Worm (Caenorhabditis elegans) whole organism, L1 larva: ENCODE results near the gene spo-11.

Experiments
- C16A3.4 ChIP-seq: fragments of 150-350 bp; optimal IDR thresholded peaks from 2 replicates; lab custom pipeline; 2014; ENCODE audit warnings: missing biosample characterization, missing genetic modification characterization
- F16B12.6 ChIP-seq: fragments of 150-350 bp; optimal IDR thresholded peaks from 2 replicates; lab custom pipeline; 2014; ENCODE audit warnings: missing biosample characterization, missing genetic modification characterization
- Y116A8C.19 ChIP-seq: sonication (generic microtip); optimal IDR thresholded peaks from 2 replicates; lab custom pipeline; 2016; ENCODE audit warnings: missing compliant biosample characterization, missing genetic modification characterization, borderline replicate concordance
- alr-1 ChIP-seq: fragments of 200-800 bp; sonication (Bioruptor generic); optimal IDR thresholded peaks from 2 replicates; lab custom pipeline; 2018; ENCODE audit warnings: borderline replicate concordance, mild to moderate bottlenecking, missing genetic modification characterization, missing compliant biosample characterization
- aly-2 ChIP-seq: fragments of 150-350 bp; optimal IDR thresholded peaks from 2 replicates; lab custom pipeline; 2014; ENCODE audit warnings: missing biosample characterization, missing genetic modification characterization
- ama-1 ChIP-seq: fragments of 150-350 bp; optimal IDR thresholded peaks from 2 replicates; lab custom pipeline; 2014
- ceh-82 ChIP-seq, 3 experiments: fragments of 150-350 bp in 1 of 3; sonication (generic microtip) in 2 of 3; optimal IDR thresholded peaks; 2 replicates each; lab custom pipeline; 2014 to 2017; ENCODE audit warnings: missing biosample characterization in 3 of 3, missing genetic modification characterization in 3 of 3
- dpl-1 ChIP-seq, 3 experiments: fragments of 150-350 bp in 2 of 3; sonication (generic microtip) in 1 of 3; optimal IDR thresholded peaks; 2 replicates each; lab custom pipeline; 2014 to 2017; ENCODE audit warnings: missing biosample characterization in 3 of 3, missing genetic modification characterization in 3 of 3, missing genetic modification reagents in 3 of 3
- dsc-1 ChIP-seq: sonication (generic microtip); optimal IDR thresholded peaks from 2 replicates; lab custom pipeline; 2016; ENCODE audit warnings: mild to moderate bottlenecking, missing genetic modification characterization, missing compliant biosample characterization
- egl-13 ChIP-seq: sonication (generic microtip); optimal IDR thresholded peaks from 2 replicates; lab custom pipeline; 2016; ENCODE audit warnings: missing genotype, missing genetic modification reagents, missing genetic modification characterization, missing compliant biosample characterization
- egl-27 ChIP-seq, 2 experiments: fragments of 150-350 bp in 1 of 2; sonication (generic microtip); optimal IDR thresholded peaks; 3 replicates each; lab custom pipeline; 2017 to 2018; ENCODE audit warnings: missing biosample characterization in 2 of 2, missing genetic modification characterization in 2 of 2, missing genetic modification reagents in 2 of 2
- fkh-10 ChIP-seq: sonication (generic microtip); optimal IDR thresholded peaks from 2 replicates; lab custom pipeline; 2017; ENCODE audit warnings: missing biosample characterization, missing genetic modification reagents, missing genetic modification characterization
- fkh-4 ChIP-seq: sonication (generic microtip); optimal IDR thresholded peaks from 2 replicates; lab custom pipeline; 2016; ENCODE audit warnings: missing compliant biosample characterization, missing genetic modification characterization, borderline replicate concordance
- fkh-8 ChIP-seq: sonication (generic microtip); optimal IDR thresholded peaks from 2 replicates; lab custom pipeline; 2016; ENCODE audit warnings: mild to moderate bottlenecking, missing genetic modification characterization, missing compliant biosample characterization
- fos-1 ChIP-seq: fragments of 150-350 bp; optimal IDR thresholded peaks from 2 replicates; lab custom pipeline; 2014; ENCODE audit warnings: missing biosample characterization, missing genetic modification characterization
- grh-1 ChIP-seq: fragments of 200-800 bp; sonication (Bioruptor generic); IDR thresholded peaks from 2 replicates; pipeline ENCODE4 v1.3.6; 2022; ENCODE audit warnings: missing genetic modification reagents, missing genetic modification characterization, missing compliant biosample characterization
- hlh-17 ChIP-seq: fragments of 200-800 bp; sonication (Bioruptor generic); optimal IDR thresholded peaks from 2 replicates; lab custom pipeline; 2018; ENCODE audit warnings: missing genetic modification characterization, mild to moderate bottlenecking, missing compliant biosample characterization, moderate library complexity, borderline replicate concordance
- hpl-2 ChIP-seq: fragments of 150-350 bp; optimal IDR thresholded peaks from 2 replicates; lab custom pipeline; 2014; ENCODE audit warnings: missing biosample characterization, missing genetic modification reagents, missing genetic modification characterization
- irx-1 ChIP-seq: sonication (generic microtip); optimal IDR thresholded peaks from 2 replicates; lab custom pipeline; 2016; ENCODE audit warnings: missing genetic modification characterization, missing compliant biosample characterization
- jun-1 ChIP-seq: fragments of 150-350 bp; optimal IDR thresholded peaks from 2 replicates; lab custom pipeline; 2014; ENCODE audit warnings: missing biosample characterization, missing genetic modification reagents, missing genetic modification characterization
- lin-14 ChIP-seq: fragments of 200-800 bp; sonication (Bioruptor generic); optimal IDR thresholded peaks from 2 replicates; lab custom pipeline; 2018; ENCODE audit warnings: mild to moderate bottlenecking, missing genetic modification characterization, moderate library complexity, missing compliant biosample characterization
- lin-39 ChIP-seq: fragments of 150-350 bp; optimal IDR thresholded peaks from 2 replicates; lab custom pipeline; 2014; ENCODE audit warnings: missing biosample characterization, missing genetic modification reagents, missing genetic modification characterization
- lsy-2 ChIP-seq, 2 experiments: fragments of 150-350 bp; optimal IDR thresholded peaks; 2 replicates each; lab custom pipeline; 2014; ENCODE audit warnings: missing biosample characterization in 2 of 2, missing genetic modification characterization in 2 of 2
- mep-1 ChIP-seq: fragments of 150-350 bp; optimal IDR thresholded peaks from 2 replicates; lab custom pipeline; 2014; ENCODE audit warnings: missing biosample characterization, missing genetic modification characterization
- nhr-19 ChIP-seq: fragments of 200-800 bp; sonication (Bioruptor generic); conservative IDR thresholded peaks from 2 replicates; pipeline ENCODE4 v1.3.6; 2022; ENCODE audit warnings: missing genetic modification characterization, missing compliant biosample characterization
- nhr-20 ChIP-seq: sonication (generic microtip); optimal IDR thresholded peaks from 2 replicates; lab custom pipeline; 2016; ENCODE audit warnings: mild to moderate bottlenecking, missing genetic modification characterization, missing compliant biosample characterization
- nhr-237 ChIP-seq: fragments of 150-350 bp; optimal IDR thresholded peaks from 2 replicates; lab custom pipeline; 2014; ENCODE audit warnings: missing biosample characterization, missing genetic modification characterization
- nhr-28 ChIP-seq: fragments of 150-350 bp; optimal IDR thresholded peaks from 2 replicates; lab custom pipeline; 2014; ENCODE audit warnings: missing biosample characterization, missing genetic modification characterization
- nhr-47 ChIP-seq: sonication (generic microtip); optimal IDR thresholded peaks from 2 replicates; lab custom pipeline; 2016; ENCODE audit warnings: mild to moderate bottlenecking, missing genetic modification characterization, moderate library complexity, missing compliant biosample characterization
- nhr-71 ChIP-seq: sonication (generic microtip); optimal IDR thresholded peaks from 2 replicates; lab custom pipeline; 2016; ENCODE audit warnings: mild to moderate bottlenecking, missing genetic modification characterization, moderate library complexity, missing compliant biosample characterization
- nhr-85 ChIP-seq: sonication (generic microtip); peaks from one replicate; lab custom pipeline; 2016; ENCODE audit warnings: missing genetic modification characterization, inconsistent platforms, missing compliant biosample characterization
- pax-3 ChIP-seq: fragments of 200-800 bp; sonication (Bioruptor generic); optimal IDR thresholded peaks from 2 replicates; lab custom pipeline; 2018; ENCODE audit warnings: mild to moderate bottlenecking, missing genetic modification characterization, moderate library complexity, missing compliant biosample characterization
- rnt-1 ChIP-seq: sonication (generic microtip); optimal IDR thresholded peaks from 2 replicates; lab custom pipeline; 2016; ENCODE audit warnings: mild to moderate bottlenecking, missing genetic modification characterization, moderate library complexity, missing compliant biosample characterization
- snu-23 ChIP-seq: sonication (generic microtip); optimal IDR thresholded peaks from 2 replicates; lab custom pipeline; 2016; ENCODE audit warnings: missing genetic modification characterization, missing compliant biosample characterization
- sox-4 ChIP-seq: sonication (generic microtip); optimal IDR thresholded peaks from 2 replicates; lab custom pipeline; 2016; ENCODE audit warnings: missing genetic modification characterization, missing compliant biosample characterization
- swsn-7 ChIP-seq: sonication (generic microtip); optimal IDR thresholded peaks from 2 replicates; lab custom pipeline; 2016; ENCODE audit warnings: missing genetic modification characterization, missing compliant biosample characterization
- tbx-2 ChIP-seq: sonication (generic microtip); optimal IDR thresholded peaks from 2 replicates; lab custom pipeline; 2016; ENCODE audit warnings: missing genetic modification characterization, missing compliant biosample characterization
- tlp-1 ChIP-seq: fragments of 150-350 bp; optimal IDR thresholded peaks from 2 replicates; lab custom pipeline; 2014; ENCODE audit warnings: missing biosample characterization, missing genetic modification characterization
- unc-62 ChIP-seq: fragments of 150-350 bp; optimal IDR thresholded peaks from 2 replicates; lab custom pipeline; 2014; ENCODE audit warnings: missing biosample characterization, missing genetic modification reagents, missing genetic modification characterization
- xbp-1 ChIP-seq: sonication (generic microtip); optimal IDR thresholded peaks from 2 replicates; lab custom pipeline; 2016; ENCODE audit warnings: missing genetic modification characterization, missing compliant biosample characterization

spo-11 gene

ce11 chrIV:11103501-11103900 lies 21.2 kb downstream of the spo-11 start:
- TF ChIP-seq nhr-85 (tag; lab: Kevin White, UChicago) = peak; percentile 61
- no peak for TF ChIP-seq egl-27 (tag; optimal IDR thresholded peaks at IDR 0.05; lab: Kevin White, UChicago)

DNA sequence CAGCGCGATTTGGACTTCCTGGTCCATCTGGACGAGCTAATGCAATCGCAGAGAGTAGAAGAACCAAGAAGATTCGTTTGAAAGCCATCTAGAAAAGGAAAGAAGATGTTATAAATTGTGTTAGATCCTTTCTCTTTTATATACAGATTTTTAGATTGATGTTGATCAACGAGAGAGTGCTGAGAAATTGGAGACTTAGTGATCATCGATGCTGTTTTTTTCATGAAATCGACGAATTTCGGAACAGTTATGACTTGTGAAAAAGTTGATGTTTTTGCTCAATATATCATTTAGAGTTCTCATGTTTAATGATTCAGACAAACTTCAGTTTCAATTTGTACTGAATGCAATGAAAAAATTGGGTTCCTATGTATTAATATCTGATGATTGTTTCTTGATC lies 22.1 kb downstream of the spo-11 start, which contains the start of gene srlf-17:
Gene srlf-17, minus strand, starts transcription at position 101 of the 400 bp plus-strand sequence.
- TF ChIP-seq mep-1 (tag; lab: Kevin White, UChicago) (no peak), nhr-28 (tag; lab: Kevin White, UChicago) (no peak), C16A3.4 (tag; lab: Kevin White, UChicago) (no peak), tlp-1 (no peak), tbx-2 (tag; lab: Kevin White, UChicago) (no peak), lin-39 (no peak), nhr-85 (tag; lab: Kevin White, UChicago) (no peak), fos-1 (tag; lab: Kevin White, UChicago) (no peak), nhr-47 (no peak), jun-1 (tag; lab: Kevin White, UChicago) (no peak), ama-1 (no peak), aly-2 (tag; lab: Kevin White, UChicago) (no peak)

- TF ChIP-seq pax-3 (tag; lab: Kevin White, UChicago) = no peak
- TF ChIP-seq, all 84 proteins: peak for 0
These were observed 23.3 kb downstream of the spo-11 start, which contains the start of gene srlf-18 for ce11 chrIV:11101383-11101782. Gene srlf-18 (minus strand): TSS chrIV:11101483.

ce11 chrIV:11100271-11100670 lies 24.4 kb downstream of the spo-11 start, which contains the start of gene str-3:
Gene str-3 (minus strand): TSS chrIV:11100371.
- no peak for TF ChIP-seq nhr-19 (GFP tag; lab: Robert Waterston, UW)
- TF ChIP-seq egl-13 = no peak
- TF ChIP-seq alr-1 (tag; lab: Kevin White, UChicago) = no peak

- TF ChIP-seq dpl-1 (GFP tag; optimal IDR thresholded peaks at IDR 0.05; lab: Kevin White, UChicago) (no peak), nhr-237 (no peak), lsy-2 (tag; optimal IDR thresholded peaks at IDR 0.05; lab: Kevin White, UChicago) (peak in 1 of 2 experiments; percentile 12), lin-14 (GFP tag; lab: Kevin White, UChicago) (peak; percentile 63), nhr-47 (peak; percentile 34), dsc-1 (tag; lab: Kevin White, UChicago) (peak; percentile 54), mep-1 (tag; lab: Kevin White, UChicago) (peak; percentile 10), C16A3.4 (tag; lab: Kevin White, UChicago) (no peak), nhr-28 (tag; lab: Kevin White, UChicago) (no peak), fkh-10 (GFP tag; lab: Kevin White, UChicago) (no peak), unc-62 (no peak), sox-4 (no peak), rnt-1 (peak; percentile 41), nhr-71 (peak; percentile 69), F16B12.6 (tag; lab: Kevin White, UChicago) (no peak), Y116A8C.19 (tag; lab: Kevin White, UChicago) (no peak), irx-1 (tag; lab: Kevin White, UChicago) (no peak), fkh-8 (tag; lab: Kevin White, UChicago) (peak; percentile 48), fkh-4 (tag; lab: Kevin White, UChicago) (no peak), snu-23 (GFP tag; lab: Kevin White, UChicago) (peak; percentile 37), nhr-20 (tag; lab: Kevin White, UChicago) (peak; percentile 47), grh-1 (GFP tag; lab: Robert Waterston, UW) (no peak), swsn-7 (tag; lab: Kevin White, UChicago) (peak; percentile 20), tbx-2 (tag; lab: Kevin White, UChicago) (no peak), xbp-1 (tag; lab: Kevin White, UChicago) (peak; percentile 1), nhr-19 (GFP tag; lab: Robert Waterston, UW) (peak; percentile 53), ceh-82 (tag; optimal IDR thresholded peaks at IDR 0.05; lab: Kevin White, UChicago) (peak in 1 of 3 experiments; percentile 7), hpl-2 (no peak), hlh-17 (no peak)
These were observed 26.9 kb downstream of the spo-11 start, which contains the start of gene M7.12 for ce11 chrIV:11097795-11098194. Gene M7.12 (minus strand): TSS chrIV:11097982.
